Fruit fly (Drosophila melanogaster) whole organism, embryonic: ENCODE results near the gene CG31633.
A peak's percentile ranks its signal among the peaks of the same experiment; 100 is the strongest.

Experiments
- Bgb ChIP-seq: fragments of 200-800 bp; sonication (Bioruptor generic); IDR thresholded peaks from 2 replicates; pipeline ENCODE4 v1.3.6; 2022; ENCODE audit warnings: missing biosample characterization, missing genetic modification characterization; ENCODE audit not compliant: partially characterized antibody
- CG10147 ChIP-seq: fragments of 200-800 bp; sonication (Bioruptor generic); optimal IDR thresholded peaks from 2 replicates; lab custom pipeline; 2019; ENCODE audit warnings: missing biosample characterization, mild to moderate bottlenecking, missing genetic modification characterization, moderate library complexity
- CG10267 ChIP-seq: fragments of 200-800 bp; sonication (Bioruptor generic); optimal IDR thresholded peaks from 2 replicates; lab custom pipeline; 2018; ENCODE audit warnings: missing biosample characterization, mild to moderate bottlenecking, missing genetic modification characterization, moderate library complexity
- CG12659 ChIP-seq: fragments of 200-800 bp; sonication (Bioruptor generic); optimal IDR thresholded peaks from 3 replicates; lab custom pipeline; 2017; ENCODE audit warnings: mild to moderate bottlenecking, missing biosample characterization, missing genetic modification reagents, missing genetic modification characterization
- CG13287 ChIP-seq: fragments of 200-800 bp; sonication (Bioruptor generic); IDR thresholded peaks from 2 replicates; pipeline ENCODE4 v1.3.6; 2022; ENCODE audit warnings: missing biosample characterization, missing genetic modification characterization; ENCODE audit not compliant: partially characterized antibody
- CG14710 ChIP-seq: fragments of 200-800 bp; sonication (Bioruptor generic); optimal IDR thresholded peaks from 3 replicates; lab custom pipeline; 2019; ENCODE audit warnings: missing biosample characterization, mild to moderate bottlenecking, missing genetic modification characterization, moderate library complexity
- CG1603 ChIP-seq: fragments of 200-800 bp; sonication (Bioruptor generic); optimal IDR thresholded peaks from 2 replicates; lab custom pipeline; 2019; ENCODE audit warnings: missing biosample characterization, mild to moderate bottlenecking, missing genetic modification characterization, moderate library complexity
- CG16813 ChIP-seq: fragments of 200-800 bp; sonication (Bioruptor generic); IDR thresholded peaks from 3 replicates; pipeline ENCODE4 v1.3.6; 2022; ENCODE audit warnings: missing biosample characterization, missing genetic modification characterization; ENCODE audit not compliant: partially characterized antibody
- CG17829 ChIP-seq: fragments of 200-800 bp; optimal IDR thresholded peaks from 2 replicates; lab custom pipeline; 2019; ENCODE audit warnings: missing biosample characterization, mild to moderate bottlenecking, missing genetic modification characterization, moderate library complexity
- CG2116 ChIP-seq: fragments of 200-800 bp; sonication (Bioruptor generic); optimal IDR thresholded peaks from 3 replicates; lab custom pipeline; 2018; ENCODE audit warnings: missing biosample characterization, mild to moderate bottlenecking, missing genetic modification characterization
- CG34224 ChIP-seq: fragments of 200-800 bp; sonication (Bioruptor generic); IDR thresholded peaks from 3 replicates; pipeline ENCODE4 v1.3.6; 2022; ENCODE audit warnings: missing biosample characterization, missing genetic modification characterization; ENCODE audit not compliant: partially characterized antibody
- CG3847 ChIP-seq: fragments of 200-800 bp; sonication (Bioruptor generic); IDR thresholded peaks from 2 replicates; pipeline ENCODE4 v1.3.6; 2022; ENCODE audit warnings: missing biosample characterization, missing genetic modification characterization
- CG3995 ChIP-seq: fragments of 200-800 bp; sonication (Bioruptor generic); optimal IDR thresholded peaks from 3 replicates; lab custom pipeline; 2016; ENCODE audit warnings: missing biosample characterization, missing genetic modification characterization
- CG4617 ChIP-seq: fragments of 200-800 bp; sonication (Bioruptor generic); optimal IDR thresholded peaks from 3 replicates; lab custom pipeline; 2016; ENCODE audit warnings: missing biosample characterization, missing genetic modification characterization, borderline replicate concordance
- CG6791 ChIP-seq: fragments of 200-800 bp; sonication (Bioruptor generic); IDR thresholded peaks from 3 replicates; pipeline ENCODE4 v1.3.6; 2022; ENCODE audit warnings: missing biosample characterization, missing genetic modification characterization; ENCODE audit not compliant: partially characterized antibody
- D ChIP-seq, 2 experiments: fragments of 200-800 bp in 1 of 2; fragments of >200 bp in 1 of 2; sonication (Bioruptor generic) in 1 of 2; optimal IDR thresholded peaks; 2 replicates in 1 of 2; 3 replicates in 1 of 2; lab custom pipeline; 2017; ENCODE audit warnings: mild to moderate bottlenecking in 1 of 2, missing biosample characterization in 1 of 2, missing genetic modification characterization in 1 of 2, missing genetic modification reagents in 1 of 2
- Dref ChIP-seq: fragments of 200-800 bp; sonication (Bioruptor generic); IDR thresholded peaks from 2 replicates; pipeline ENCODE4 v1.3.6; 2022; ENCODE audit warnings: missing biosample characterization, missing genetic modification characterization
- Elba2 ChIP-seq: fragments of 200-800 bp; sonication (Bioruptor generic); optimal IDR thresholded peaks from 3 replicates; lab custom pipeline; 2016; ENCODE audit warnings: missing biosample characterization, missing genetic modification characterization
- H15 ChIP-seq: fragments of 200-800 bp; sonication (Bioruptor generic); IDR thresholded peaks from 3 replicates; pipeline ENCODE4 v1.3.6; 2022; ENCODE audit warnings: missing biosample characterization, missing genetic modification characterization
- Lhr ChIP-seq: fragments of 200-800 bp; sonication (Bioruptor generic); optimal IDR thresholded peaks from 3 replicates; lab custom pipeline; 2017; ENCODE audit warnings: mild to moderate bottlenecking, missing biosample characterization, missing genetic modification reagents, missing genetic modification characterization
- MBD-R2 ChIP-seq: fragments of 200-800 bp; sonication (Bioruptor generic); IDR thresholded peaks from 2 replicates; pipeline ENCODE4 v1.3.6; 2022; ENCODE audit warnings: missing biosample characterization, missing genetic modification characterization
- MESR4 ChIP-seq: fragments of 200-800 bp; sonication (Bioruptor generic); optimal IDR thresholded peaks from 2 replicates; lab custom pipeline; 2018; ENCODE audit warnings: missing biosample characterization, mild to moderate bottlenecking, missing genetic modification characterization, moderate library complexity
- Max ChIP-seq: fragments of 200-800 bp; sonication (Bioruptor generic); optimal IDR thresholded peaks from 2 replicates; lab custom pipeline; 2016; ENCODE audit warnings: missing biosample characterization, mild to moderate bottlenecking, missing genetic modification characterization
- Scr ChIP-seq: fragments of 200-800 bp; sonication (Bioruptor generic); IDR thresholded peaks from 2 replicates; pipeline ENCODE4 v1.3.6; 2022; ENCODE audit warnings: missing biosample characterization, missing genetic modification characterization; ENCODE audit not compliant: partially characterized antibody
- Sry-δ ChIP-seq: fragments of 200-800 bp; sonication (Bioruptor generic); optimal IDR thresholded peaks from 2 replicates; lab custom pipeline; 2016; ENCODE audit warnings: missing biosample characterization, missing genetic modification characterization
- YL-1 ChIP-seq: fragments of 200-800 bp; sonication (Bioruptor generic); optimal IDR thresholded peaks from 3 replicates; lab custom pipeline; 2017; ENCODE audit warnings: missing biosample characterization, mild to moderate bottlenecking, missing genetic modification characterization
- ac ChIP-seq: fragments of 200-800 bp; sonication (Bioruptor generic); optimal IDR thresholded peaks from 3 replicates; lab custom pipeline; 2017; ENCODE audit warnings: missing biosample characterization, mild to moderate bottlenecking, missing genetic modification characterization
- ato ChIP-seq: fragments of 200-800 bp; sonication (Bioruptor generic); IDR thresholded peaks from 2 replicates; pipeline ENCODE4 v1.3.6; 2022; ENCODE audit warnings: missing biosample characterization, missing genetic modification characterization; ENCODE audit not compliant: partially characterized antibody
- bbx ChIP-seq: fragments of 200-800 bp; sonication (Bioruptor generic); IDR thresholded peaks from 2 replicates; pipeline ENCODE4 v1.3.6; 2022; ENCODE audit warnings: missing biosample characterization, missing genetic modification characterization; ENCODE audit not compliant: partially characterized antibody
- dysf ChIP-seq: fragments of 200-800 bp; sonication (Bioruptor generic); IDR thresholded peaks from 3 replicates; pipeline ENCODE4 v1.3.6; 2022; ENCODE audit warnings: missing biosample characterization, missing genetic modification characterization
- gfzf ChIP-seq: fragments of 200-800 bp; sonication (Bioruptor generic); optimal IDR thresholded peaks from 2 replicates; lab custom pipeline; 2016; ENCODE audit warnings: missing biosample characterization, mild to moderate bottlenecking, missing genetic modification characterization, moderate library complexity
- grn ChIP-seq: fragments of 200-800 bp; sonication (Bioruptor generic); optimal IDR thresholded peaks from 3 replicates; lab custom pipeline; 2017; ENCODE audit warnings: missing biosample characterization, missing genetic modification characterization
- gro ChIP-seq: fragments of 200-800 bp; sonication (Bioruptor generic); optimal IDR thresholded peaks from 2 replicates; lab custom pipeline; 2016; ENCODE audit warnings: missing biosample characterization, missing genetic modification characterization
- gt ChIP-seq: fragments of 200-800 bp; sonication (Bioruptor generic); IDR thresholded peaks from 2 replicates; pipeline ENCODE4 v1.3.6; 2022; ENCODE audit warnings: missing biosample characterization, missing genetic modification characterization
- hbn ChIP-seq: fragments of 200-800 bp; sonication (Bioruptor generic); IDR thresholded peaks from 2 replicates; pipeline ENCODE4 v1.3.6; 2022; ENCODE audit warnings: missing biosample characterization, missing genetic modification characterization; ENCODE audit not compliant: partially characterized antibody
- inv ChIP-seq: fragments of 200-800 bp; sonication (Bioruptor generic); IDR thresholded peaks from 2 replicates; pipeline ENCODE4 v1.3.6; 2022; ENCODE audit warnings: missing biosample characterization, missing genetic modification characterization; ENCODE audit not compliant: partially characterized antibody
- nerfin-2 ChIP-seq: fragments of 200-800 bp; sonication (Bioruptor generic); IDR thresholded peaks from 2 replicates; pipeline ENCODE4 v1.3.6; 2022; ENCODE audit warnings: missing biosample characterization, missing genetic modification characterization; ENCODE audit not compliant: partially characterized antibody
- pan ChIP-seq, 4 experiments: fragments of >200 bp in 3 of 4; fragments of 200-800 bp in 1 of 4; sonication (Bioruptor generic) in 1 of 4; optimal IDR thresholded peaks in 3 of 4; IDR thresholded peaks in 1 of 4; 2 replicates each; pipeline versions ENCODE4 v1.3.6 to Lab custom; 2017 to 2022; ENCODE audit warnings: missing biosample characterization in 2 of 4, missing genetic modification characterization in 2 of 4, mixed read lengths in 1 of 4
- pzg ChIP-seq: fragments of 200-800 bp; sonication (Bioruptor generic); optimal IDR thresholded peaks from 3 replicates; lab custom pipeline; 2018; ENCODE audit warnings: missing biosample characterization, mild to moderate bottlenecking, missing genetic modification characterization, moderate library complexity
- sisA ChIP-seq: fragments of 200-800 bp; sonication (Bioruptor generic); IDR thresholded peaks from 2 replicates; pipeline ENCODE4 v1.3.6; 2022; ENCODE audit warnings: missing biosample characterization, missing genetic modification characterization
- sna ChIP-seq: fragments of 200-800 bp; sonication (Bioruptor generic); IDR thresholded peaks from 2 replicates; pipeline ENCODE4 v1.3.6; 2022; ENCODE audit warnings: missing biosample characterization, missing genetic modification characterization; ENCODE audit not compliant: partially characterized antibody
- stwl ChIP-seq: fragments of 200-800 bp; sonication (Bioruptor generic); optimal IDR thresholded peaks from 3 replicates; lab custom pipeline; 2018; ENCODE audit warnings: missing biosample characterization, mild to moderate bottlenecking, missing genetic modification characterization, moderate library complexity
- tx ChIP-seq: fragments of 200-800 bp; sonication (Bioruptor generic); optimal IDR thresholded peaks from 2 replicates; lab custom pipeline; 2016; ENCODE audit warnings: missing biosample characterization, missing genetic modification characterization
- unc-4 ChIP-seq: fragments of 200-800 bp; sonication (Bioruptor generic); IDR thresholded peaks from 2 replicates; pipeline ENCODE4 v1.3.6; 2022; ENCODE audit warnings: missing biosample characterization, missing genetic modification characterization; ENCODE audit not compliant: partially characterized antibody
- vnd ChIP-seq: fragments of 200-800 bp; sonication (Bioruptor generic); IDR thresholded peaks from 3 replicates; pipeline ENCODE4 v1.3.6; 2022; ENCODE audit warnings: missing biosample characterization, missing genetic modification characterization; ENCODE audit not compliant: partially characterized antibody
- vvl ChIP-seq: fragments of 200-800 bp; sonication (Bioruptor generic); IDR thresholded peaks from 2 replicates; pipeline ENCODE4 v1.3.6; 2022; ENCODE audit warnings: missing biosample characterization, missing genetic modification characterization
- zen2 ChIP-seq: fragments of 200-800 bp; sonication (Bioruptor generic); IDR thresholded peaks from 3 replicates; pipeline ENCODE4 v1.3.6; 2022; ENCODE audit warnings: missing biosample characterization, missing genetic modification characterization; ENCODE audit not compliant: partially characterized antibody

The CG31633 gene

dm6 chr2L:6677453-6677852 lies 21.3 kb upstream of the CG31633 start, which contains the start of gene Nse1:
Gene Nse1, minus strand, starts transcription at chr2L:6677625.
- TF ChIP-seq pzg (peak; percentile 82), H15 (GFP tag; lab: Robert Waterston, UW) (no peak), grn (GFP tag; lab: Kevin White, UChicago) (no peak), bbx (GFP tag; lab: Robert Waterston, UW) (peak; percentile 79), nerfin-2 (GFP tag; lab: Robert Waterston, UW) (0 out of 2 replicates have a peak, but pooled peaks have one; percentile 36), hbn (GFP tag; lab: Robert Waterston, UW) (peak; percentile 75), unc-4 (GFP tag; lab: Robert Waterston, UW) (peak; percentile 77), gfzf (GFP tag; lab: Kevin White, UChicago) (peak; percentile 73), YL-1 (GFP tag; lab: Kevin White, UChicago) (peak; percentile 37), inv (peak; percentile 67), CG2116 (GFP tag; lab: Kevin White, UChicago) (peak; percentile 39), MESR4 (peak; percentile 22), CG13287 (GFP tag; lab: Robert Waterston, UW) (peak; percentile 83), Elba2 (GFP tag; lab: Kevin White, UChicago) (peak; percentile 85), CG34224 (GFP tag; lab: Robert Waterston, UW) (peak; percentile 78), CG12659 (GFP tag; lab: Kevin White, UChicago) (peak; percentile 20), stwl (peak; percentile 72), sisA (GFP tag; lab: Robert Waterston, UW) (no peak), CG3995 (GFP tag; lab: Kevin White, UChicago) (peak; percentile 84), CG14710 (tag; lab: Kevin White, UChicago) (peak; percentile 38), Dref (GFP tag; lab: Robert Waterston, UW) (peak; percentile 76), Lhr (GFP tag; lab: Kevin White, UChicago) (peak; percentile 24), D (optimal IDR thresholded peaks at IDR 0.05; lab: Kevin White, UChicago) (peak; percentile 11), D (GFP tag; optimal IDR thresholded peaks at IDR 0.05; lab: Kevin White, UChicago) (no peak), Bgb (peak; percentile 83), CG6791 (GFP tag; lab: Robert Waterston, UW) (peak; percentile 75), vvl (GFP tag; lab: Robert Waterston, UW) (peak; percentile 9; the same call in 1 of the 2 replicates), sna (GFP tag; lab: Robert Waterston, UW) (peak; percentile 78), CG4617 (GFP tag; lab: Kevin White, UChicago) (peak; percentile 9), pan (optimal IDR thresholded peaks at IDR 0.05; lab: Kevin White, UChicago) (no peak), pan (GFP tag; optimal IDR thresholded peaks at IDR 0.05 in 1 of 2, IDR thresholded peaks at IDR 0.05 in 1 of 2) (no peak), dysf (no peak), tx (GFP tag; lab: Kevin White, UChicago) (no peak), CG10147 (no peak), CG10267 (tag; lab: Kevin White, UChicago) (peak; percentile 32), CG3847 (peak; percentile 92), gro (GFP tag; lab: Kevin White, UChicago) (no peak), ato (GFP tag; lab: Robert Waterston, UW) (peak; percentile 33; the same call in 1 of the 2 replicates), Max (GFP tag; lab: Kevin White, UChicago) (no peak), CG17829 (tag; lab: Kevin White, UChicago) (peak; percentile 24), MBD-R2 (peak; percentile 79), CG16813 (peak; percentile 71), zen2 (peak; percentile 52; the same call in 2 of the 3 replicates), gt (GFP tag; lab: Robert Waterston, UW) (no peak), Scr (GFP tag; lab: Robert Waterston, UW) (peak; percentile 75), Sry-δ (GFP tag; lab: Kevin White, UChicago) (peak; percentile 84), CG1603 (peak; percentile 66), vnd (peak; percentile 50; the same call in 1 of the 3 replicates), ac (no peak)
